Worm (Caenorhabditis elegans): ENCODE measurements around the gene C24F3.2.
A peak's percentile ranks its signal among the peaks of the same experiment; 100 is the strongest.

Gene C24F3.2

ce11 chrIV:10180133-10180749, 42.1 kb upstream of the C24F3.2 start, which contains the start of gene gta-1 (continued):
- TF ChIP-seq jun-1 (tag; optimal IDR thresholded peaks at IDR 0.05) (no peak), hlh-4 (tag; optimal IDR thresholded peaks at IDR 0.05) (no peak), C04F5.9 (tag; optimal IDR thresholded peaks at IDR 0.05) (no peak), C16A3.4 (tag; optimal IDR thresholded peaks at IDR 0.05) (no peak), ztf-4 (tag; optimal IDR thresholded peaks at IDR 0.05) (no peak), zip-4 (GFP tag; optimal IDR thresholded peaks at IDR 0.05) (no peak), egl-27 (tag; optimal IDR thresholded peaks at IDR 0.05) (no peak), rnt-1 (tag; optimal IDR thresholded peaks at IDR 0.05) (peak; percentile 66), ceh-82 (tag; optimal IDR thresholded peaks at IDR 0.05) (no peak), swsn-7 (tag; optimal IDR thresholded peaks at IDR 0.05) (peak; percentile 19), lin-39 (tag; optimal IDR thresholded peaks at IDR 0.05) (peak; percentile 36), lin-15B (tag; optimal IDR thresholded peaks at IDR 0.05) (no peak), nhr-85 (tag) (no peak), nhr-84 (tag; optimal IDR thresholded peaks at IDR 0.05) (no peak), ama-1 (optimal IDR thresholded peaks at IDR 0.05) (no peak), nhr-19 (GFP tag; conservative IDR thresholded peaks at IDR 0.05) (peak; percentile 50), unc-130 (tag; optimal IDR thresholded peaks at IDR 0.05) (no peak), grh-1 (GFP tag; IDR thresholded peaks at IDR 0.05) (no peak), nhr-11 (tag; optimal IDR thresholded peaks at IDR 0.05) (no peak), blmp-1 (tag; optimal IDR thresholded peaks at IDR 0.05) (peak; percentile 93), nhr-47 (tag; optimal IDR thresholded peaks at IDR 0.05) (no peak), ceh-8 (GFP tag; optimal IDR thresholded peaks at IDR 0.05) (no peak), F16B12.6 (tag; optimal IDR thresholded peaks at IDR 0.05) (no peak), sup-37 (GFP tag; optimal IDR thresholded peaks at IDR 0.05) (no peak), fkh-10 (GFP tag; optimal IDR thresholded peaks at IDR 0.05) (no peak), hlh-17 (GFP tag; optimal IDR thresholded peaks at IDR 0.05; ENCODE audit: borderline replicate concordance) (no peak), ceh-63 (GFP tag; optimal IDR thresholded peaks at IDR 0.05) (no peak), alr-1 (tag; optimal IDR thresholded peaks at IDR 0.05; ENCODE audit: borderline replicate concordance) (no peak), pax-3 (tag; optimal IDR thresholded peaks at IDR 0.05) (no peak), isw-1 (GFP tag; IDR thresholded peaks at IDR 0.05) (no peak), vab-15 (tag; optimal IDR thresholded peaks at IDR 0.05) (no peak), nhr-71 (tag; optimal IDR thresholded peaks at IDR 0.05) (peak; percentile 73), lsy-2 (tag; optimal IDR thresholded peaks at IDR 0.05) (peak; percentile 1 to 47), mef-2 (tag; optimal IDR thresholded peaks at IDR 0.05) (no peak), fkh-4 (tag; optimal IDR thresholded peaks at IDR 0.05; ENCODE audit: borderline replicate concordance) (no peak), zag-1 (tag; optimal IDR thresholded peaks at IDR 0.05) (no peak), sox-4 (tag; optimal IDR thresholded peaks at IDR 0.05) (no peak), nhr-12 (tag; optimal IDR thresholded peaks at IDR 0.05) (no peak), lin-14 (GFP tag; optimal IDR thresholded peaks at IDR 0.05) (peak; percentile 74), ces-1 (GFP tag; optimal IDR thresholded peaks at IDR 0.05) (no peak), ets-5 (GFP tag; IDR thresholded peaks at IDR 0.05) (no peak), aly-2 (tag; optimal IDR thresholded peaks at IDR 0.05) (no peak), fkh-8 (tag; optimal IDR thresholded peaks at IDR 0.05) (no peak), ceh-90 (tag; optimal IDR thresholded peaks at IDR 0.05) (no peak), mab-9 (GFP tag; IDR thresholded peaks at IDR 0.05) (no peak), efl-3 (GFP tag; optimal IDR thresholded peaks at IDR 0.05) (no peak), aha-1 (tag; optimal IDR thresholded peaks at IDR 0.05) (no peak), elt-2 (tag; optimal IDR thresholded peaks at IDR 0.05) (no peak), C34B4.2 (tag; optimal IDR thresholded peaks at IDR 0.05) (no peak), tbx-2 (tag; optimal IDR thresholded peaks at IDR 0.05) (peak; percentile 5), unc-98 (GFP tag; IDR thresholded peaks at IDR 0.05) (no peak), lin-35 (GFP tag; optimal IDR thresholded peaks at IDR 0.05) (peak; percentile 15 to 32), ztf-11 (tag; optimal IDR thresholded peaks at IDR 0.05) (no peak)

Measured in whole organism, L1 larva.